Fruit fly (Drosophila melanogaster) whole organism, wandering third instar larva: Measurements from ENCODE around the gene Arl1.

Experiments
- Abd-B ChIP-seq: fragments of >200 bp; optimal IDR thresholded peaks from 2 replicates; lab custom pipeline; 2017; ENCODE audit warnings: missing biosample characterization, missing genetic modification characterization
- CG32264 ChIP-seq: fragments of 200-800 bp; sonication (Bioruptor generic); optimal IDR thresholded peaks from 2 replicates; lab custom pipeline; 2016; ENCODE audit warnings: missing biosample characterization, missing genetic modification characterization
- CG9705 ChIP-seq: fragments of 200-800 bp; sonication (Bioruptor generic); optimal IDR thresholded peaks from 2 replicates; lab custom pipeline; 2018; ENCODE audit warnings: missing biosample characterization, mild to moderate bottlenecking, missing genetic modification characterization
- CrebA ChIP-seq: fragments of 200-800 bp; sonication (Bioruptor generic); optimal IDR thresholded peaks from 2 replicates; lab custom pipeline; 2016; ENCODE audit warnings: missing biosample characterization, mild to moderate bottlenecking, missing genetic modification characterization, borderline replicate concordance
- Dfd ChIP-seq: fragments of >200 bp; optimal IDR thresholded peaks from 2 replicates; lab custom pipeline; 2017; ENCODE audit warnings: missing biosample characterization, missing genetic modification characterization
- Dif ChIP-seq: fragments of 200-275, 200-300 bp; sonication (Bioruptor generic); optimal IDR thresholded peaks from 2 replicates; lab custom pipeline; 2018; ENCODE audit warnings: missing biosample characterization, missing genetic modification characterization; ENCODE audit not compliant: partially characterized antibody
- GATAd ChIP-seq: sonication (Bioruptor generic); optimal IDR thresholded peaks from 2 replicates; lab custom pipeline; 2016; ENCODE audit warnings: missing biosample characterization, missing genetic modification characterization
- HLH106 ChIP-seq: fragments of 200-800 bp; optimal IDR thresholded peaks from 3 replicates; lab custom pipeline; 2019; ENCODE audit warnings: missing biosample characterization, mild to moderate bottlenecking, missing genetic modification characterization, moderate library complexity
- Hr78 ChIP-seq: fragments of >200 bp; optimal IDR thresholded peaks from 2 replicates; lab custom pipeline; 2017; ENCODE audit warnings: missing biosample characterization, missing genetic modification characterization
- Hr83 ChIP-seq: fragments of 200-300 bp; sonication (Bioruptor generic); optimal IDR thresholded peaks from 2 replicates; lab custom pipeline; 2016; ENCODE audit warnings: missing biosample characterization, mild to moderate bottlenecking, missing genetic modification characterization, moderate library complexity; ENCODE audit not compliant: poor library complexity, severe bottlenecking
- Mio ChIP-seq: sonication (Bioruptor generic); optimal IDR thresholded peaks from 2 replicates; lab custom pipeline; 2016; ENCODE audit warnings: missing biosample characterization, missing genetic modification characterization
- Myc ChIP-seq: fragments of >200 bp; optimal IDR thresholded peaks from 2 replicates; lab custom pipeline; 2017
- N ChIP-seq: fragments of >200 bp; optimal IDR thresholded peaks from 2 replicates; lab custom pipeline; 2018; ENCODE audit warnings: missing biosample characterization, missing external identifiers, missing genetic modification characterization
- Rel ChIP-seq, 2 experiments: fragments of 200-800 bp; sonication (Bioruptor generic) in 1 of 2; optimal IDR thresholded peaks; 2 replicates in 1 of 2; 3 replicates in 1 of 2; lab custom pipeline; 2016 to 2019; ENCODE audit warnings: mild to moderate bottlenecking in 2 of 2, missing biosample characterization in 2 of 2, missing genetic modification characterization in 2 of 2, moderate library complexity in 1 of 2
- Sp1 ChIP-seq: fragments of 200-800 bp; sonication (Bioruptor generic); optimal IDR thresholded peaks from 3 replicates; lab custom pipeline; 2019; ENCODE audit warnings: missing biosample characterization, mild to moderate bottlenecking, missing genetic modification characterization, moderate library complexity
- Vsx2 ChIP-seq: fragments of 200-300, 225-300 bp; sonication (Bioruptor generic); optimal IDR thresholded peaks from 2 replicates; lab custom pipeline; 2018; ENCODE audit warnings: missing biosample characterization, missing genetic modification characterization; ENCODE audit not compliant: partially characterized antibody
- brk ChIP-seq: fragments of 200-800 bp; sonication (Bioruptor generic); optimal IDR thresholded peaks from 2 replicates; lab custom pipeline; 2016; ENCODE audit warnings: missing biosample characterization, mild to moderate bottlenecking, missing genetic modification characterization
- dl ChIP-seq, 2 experiments: fragments of 175-275, 200-275 bp in 1 of 2; fragments of 200-275 bp in 1 of 2; sonication (Bioruptor generic); optimal IDR thresholded peaks; lab custom pipeline; 2018; ENCODE audit warnings: mild to moderate bottlenecking in 2 of 2, missing biosample characterization in 2 of 2, missing genetic modification characterization in 2 of 2, moderate library complexity in 2 of 2; ENCODE audit not compliant: partially characterized antibody in 2 of 2, insufficient read depth in 1 of 2
- dmrt93B ChIP-seq: fragments of 200-800 bp; sonication (Bioruptor generic); optimal IDR thresholded peaks from 2 replicates; lab custom pipeline; 2018; ENCODE audit warnings: missing biosample characterization, mild to moderate bottlenecking, missing genetic modification characterization
- ey ChIP-seq: fragments of 200-800 bp; sonication (Bioruptor generic); optimal IDR thresholded peaks from 2 replicates; lab custom pipeline; 2016; ENCODE audit warnings: missing biosample characterization, missing genetic modification characterization
- foxo ChIP-seq, 2 experiments: fragments of 200-800 bp; sonication (Bioruptor generic); optimal IDR thresholded peaks; 2 replicates in 1 of 2; 3 replicates in 1 of 2; lab custom pipeline; 2016 to 2017; ENCODE audit warnings: missing biosample characterization in 2 of 2, missing genetic modification characterization in 2 of 2
- fru ChIP-seq: fragments of 200-800 bp; sonication (Bioruptor generic); optimal IDR thresholded peaks from 3 replicates; lab custom pipeline; 2016; ENCODE audit warnings: missing biosample characterization, mild to moderate bottlenecking, missing genetic modification characterization
- h ChIP-seq: fragments of 200-800 bp; sonication (Bioruptor generic); optimal IDR thresholded peaks from 3 replicates; lab custom pipeline; 2016; ENCODE audit warnings: missing biosample characterization, mild to moderate bottlenecking, missing genetic modification characterization
- jim ChIP-seq: fragments of 175-275, 200-325 bp; sonication (Bioruptor generic); optimal IDR thresholded peaks from 2 replicates; lab custom pipeline; 2016; ENCODE audit warnings: missing biosample characterization, mild to moderate bottlenecking, missing genetic modification characterization
- pan ChIP-seq: fragments of >200 bp; optimal IDR thresholded peaks from 2 replicates; lab custom pipeline; 2017
- psq ChIP-seq: fragments of 200-800 bp; sonication (Bioruptor generic); optimal IDR thresholded peaks from 3 replicates; lab custom pipeline; 2017; ENCODE audit warnings: missing biosample characterization, mild to moderate bottlenecking, missing genetic modification characterization, moderate library complexity
- sage ChIP-seq: fragments of 200-800 bp; sonication (Bioruptor generic); optimal IDR thresholded peaks from 2 replicates; lab custom pipeline; 2016; ENCODE audit warnings: missing biosample characterization, mild to moderate bottlenecking, missing genetic modification characterization
- sv ChIP-seq: fragments of 200-800 bp; sonication (Bioruptor generic); optimal IDR thresholded peaks from 3 replicates; lab custom pipeline; 2016; ENCODE audit warnings: missing biosample characterization, missing genetic modification characterization
- tai ChIP-seq: sonication (Bioruptor generic); optimal IDR thresholded peaks from 2 replicates; lab custom pipeline; 2016; ENCODE audit warnings: missing biosample characterization, missing genetic modification characterization
- woc ChIP-seq: sonication (Bioruptor generic); optimal IDR thresholded peaks from 2 replicates; lab custom pipeline; 2016; ENCODE audit warnings: missing biosample characterization, mild to moderate bottlenecking, missing genetic modification characterization

Arl1 gene

DNA sequence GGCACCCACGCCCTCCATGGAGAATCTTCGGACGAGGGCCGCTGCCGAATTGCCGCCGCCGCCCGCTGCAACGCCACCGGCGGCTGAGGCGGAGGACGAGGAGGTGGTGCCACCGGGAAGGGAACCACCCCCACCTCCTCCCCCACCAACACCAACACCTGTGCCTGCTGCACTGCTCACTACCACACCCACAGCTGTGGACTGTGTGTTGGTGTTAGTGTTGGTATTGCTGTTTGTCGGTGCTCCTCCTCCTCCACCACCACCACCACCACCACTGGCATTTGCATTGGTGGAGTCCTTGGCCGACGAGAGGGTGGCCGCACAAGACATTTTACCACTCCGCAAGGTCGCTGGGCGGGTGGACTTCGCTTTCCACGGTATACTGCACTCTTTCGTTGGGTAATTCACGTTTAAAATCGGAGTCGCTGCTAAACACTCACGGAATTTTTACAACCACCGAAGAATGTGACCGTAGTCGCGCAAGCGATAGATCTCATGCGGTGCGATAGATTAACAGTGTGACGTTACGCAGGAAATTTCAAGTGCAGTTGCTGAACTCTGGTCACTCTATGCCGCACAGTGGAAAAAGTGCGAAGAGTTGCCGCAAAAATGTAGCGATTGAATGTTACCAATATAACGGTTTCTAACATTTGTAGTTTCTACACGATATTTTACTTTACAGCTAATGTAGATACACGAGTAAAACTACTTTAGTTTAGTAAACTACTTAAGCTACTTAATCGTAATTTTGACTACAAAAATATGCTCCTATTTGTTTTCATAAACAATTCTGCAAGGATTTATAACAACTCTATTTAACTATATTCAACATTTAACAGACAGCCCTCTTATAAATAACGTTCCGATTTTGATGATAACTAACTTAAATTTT is 28.6 kb downstream of the Arl1 start, which contains the start of gene mib1:
Gene mib1, minus strand, starts transcription at position 494 of the 892 bp plus-strand sequence.
- TF ChIP-seq HLH106 (tag; lab: Kevin White, UChicago) (peak; percentile 25), CrebA (GFP tag; lab: Kevin White, UChicago) (no peak), psq (peak; percentile 29), ey (GFP tag; lab: Kevin White, UChicago) (no peak), CG32264 (GFP tag; lab: Kevin White, UChicago) (no peak), Rel (GFP tag; optimal IDR thresholded peaks at IDR 0.05; lab: Kevin White, UChicago) (no peak), Rel (tag; optimal IDR thresholded peaks at IDR 0.05; lab: Kevin White, UChicago) (peak; percentile 56), Mio (GFP tag; lab: Kevin White, UChicago) (no peak), fru (GFP tag; lab: Kevin White, UChicago) (peak; percentile 34), tai (GFP tag; lab: Kevin White, UChicago) (no peak), h (GFP tag; lab: Kevin White, UChicago) (peak; percentile 14), Sp1 (peak; percentile 43), N (GFP tag; lab: Kevin White, UChicago) (peak; percentile 63), Hr83 (GFP tag; lab: Kevin White, UChicago) (peak; percentile 71), pan (no peak), Dif (peak; percentile 14), Myc (lab: Kevin White, UChicago) (peak; percentile 6), brk (GFP tag; lab: Kevin White, UChicago) (no peak), foxo (GFP tag; optimal IDR thresholded peaks at IDR 0.05; lab: Kevin White, UChicago) (peak in 1 of 2 experiments; percentile 18), Dfd (GFP tag; lab: Kevin White, UChicago) (peak; percentile 85), woc (peak; percentile 88)

DNA sequence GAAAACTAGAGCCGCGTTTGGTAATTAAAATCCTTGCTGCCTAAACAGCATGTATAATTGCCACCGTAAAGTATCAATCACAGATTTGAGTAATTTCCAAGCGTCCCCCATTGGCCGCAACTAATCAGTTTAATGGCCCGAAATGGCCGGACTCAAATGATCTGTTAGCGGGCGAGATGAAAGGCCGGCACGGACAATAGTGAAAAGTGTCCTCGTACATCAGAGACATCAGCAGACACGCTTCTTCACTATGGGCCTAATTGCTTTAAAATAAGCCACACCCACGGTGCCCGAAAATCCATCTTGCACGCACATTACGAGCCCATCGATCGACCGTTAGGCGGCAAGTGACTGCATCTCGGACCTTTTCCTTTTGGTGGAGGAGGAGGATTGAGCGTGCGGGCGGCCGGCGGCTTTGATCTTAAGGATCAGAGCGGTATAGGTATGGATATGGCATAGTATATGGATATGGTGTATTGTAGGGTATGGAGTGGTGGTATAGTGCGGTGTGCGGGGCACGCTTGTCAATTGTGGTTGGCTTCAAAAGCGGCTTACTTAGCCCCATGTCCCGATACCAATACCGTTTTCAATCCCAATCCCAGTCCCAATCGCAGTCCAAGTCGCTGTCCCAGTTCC is 29.5 kb downstream of the Arl1 start:
- TF ChIP-seq dl (GFP tag; optimal IDR thresholded peaks at IDR 0.05; lab: Kevin White, UChicago; ENCODE audit: insufficient read depth in 1 of 2, partially characterized antibody in 2 of 2) (no peak), CG9705 (GFP tag; lab: Kevin White, UChicago) (no peak), GATAd (GFP tag; lab: Kevin White, UChicago) (no peak), Dif (no peak), ey (GFP tag; lab: Kevin White, UChicago) (no peak), sage (GFP tag; lab: Kevin White, UChicago) (no peak), sv (no peak), Mio (GFP tag; lab: Kevin White, UChicago) (no peak), jim (GFP tag; lab: Kevin White, UChicago) (no peak), Abd-B (GFP tag; lab: Kevin White, UChicago) (no peak), Dfd (GFP tag; lab: Kevin White, UChicago) (no peak), dmrt93B (GFP tag; lab: Kevin White, UChicago) (no peak), tai (GFP tag; lab: Kevin White, UChicago) (no peak), Hr78 (GFP tag; lab: Kevin White, UChicago) (no peak), Hr83 (GFP tag; lab: Kevin White, UChicago) (no peak)

DNA sequence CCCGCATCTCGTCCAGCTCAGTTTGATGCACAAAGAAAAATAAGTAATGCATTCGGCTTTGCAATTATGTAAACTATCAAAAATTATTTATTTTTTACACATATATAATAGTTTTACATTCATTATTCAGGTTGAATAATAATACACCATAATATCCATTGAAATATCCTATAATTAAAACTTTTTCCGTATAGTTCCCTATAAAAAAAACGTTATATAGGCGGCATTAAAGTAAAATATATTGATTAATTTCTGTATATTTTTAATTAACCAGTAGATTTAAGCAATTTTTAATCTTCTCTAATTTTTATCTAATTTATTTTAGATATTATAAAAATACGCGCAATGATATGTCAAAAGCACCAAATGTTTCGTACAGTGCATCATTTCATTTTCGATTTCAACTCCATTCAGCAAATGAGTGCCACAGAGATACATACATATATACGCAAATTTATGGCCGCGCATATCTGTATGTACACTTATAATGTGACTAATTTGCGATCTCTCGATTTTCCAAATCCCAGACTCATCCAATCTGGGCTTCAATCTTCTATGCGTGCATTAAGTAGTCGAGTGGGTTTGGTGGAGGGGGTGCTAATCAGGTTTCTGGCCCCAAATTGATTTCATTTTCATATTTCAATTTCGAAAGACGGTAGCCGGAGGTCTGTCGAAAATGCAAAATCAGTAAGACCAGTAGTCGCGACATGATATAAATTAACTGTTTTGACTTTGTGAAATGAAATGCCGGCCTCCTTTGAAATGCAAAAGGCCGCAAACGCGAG is 30.5 kb downstream of the Arl1 start:
- TF ChIP-seq ey (GFP tag; lab: Kevin White, UChicago) (no peak), N (GFP tag; lab: Kevin White, UChicago) (no peak), Dfd (GFP tag; lab: Kevin White, UChicago) (peak; percentile 16), Myc (lab: Kevin White, UChicago) (no peak), sv (no peak), Vsx2 (GFP tag; lab: Kevin White, UChicago) (no peak), woc (no peak), CG32264 (GFP tag; lab: Kevin White, UChicago) (no peak), jim (GFP tag; lab: Kevin White, UChicago) (no peak), tai (GFP tag; lab: Kevin White, UChicago) (no peak), HLH106 (tag; lab: Kevin White, UChicago) (peak; percentile 18), Rel (GFP tag; optimal IDR thresholded peaks at IDR 0.05; lab: Kevin White, UChicago) (no peak), Rel (tag; optimal IDR thresholded peaks at IDR 0.05; lab: Kevin White, UChicago) (no peak), CG9705 (GFP tag; lab: Kevin White, UChicago) (no peak), sage (GFP tag; lab: Kevin White, UChicago) (no peak), Mio (GFP tag; lab: Kevin White, UChicago) (no peak), fru (GFP tag; lab: Kevin White, UChicago) (no peak), h (GFP tag; lab: Kevin White, UChicago) (no peak), Sp1 (peak; percentile 11), pan (no peak)
- TF ChIP-seq, all 38 proteins: peak for 3
